Worm (Caenorhabditis elegans): Measurements from ENCODE around the gene C39E9.7.
A peak's percentile ranks its signal among the peaks of the same experiment; 100 is the strongest.

C39E9.7 gene

DNA sequence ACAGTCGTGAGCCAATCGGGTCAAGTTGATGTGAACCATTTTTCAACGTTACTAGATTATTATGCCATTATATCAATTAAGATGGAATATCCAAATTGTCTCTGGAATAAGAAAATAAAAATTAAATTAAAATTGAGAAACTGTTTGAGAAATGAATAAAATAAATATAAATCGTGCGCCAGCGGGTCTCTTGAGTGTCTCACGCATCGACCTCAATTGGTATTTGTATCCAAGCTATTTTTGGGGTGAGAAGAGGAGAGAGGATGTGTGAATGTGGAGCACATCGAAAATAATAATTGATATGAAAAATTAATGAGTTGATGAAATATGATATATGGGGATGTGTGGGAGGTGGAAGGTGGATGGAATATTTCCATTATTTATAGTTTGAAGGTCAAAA lies 37.6 kb downstream of the C39E9.7 start, which contains the start of gene F49E11.2:
TSS of gene F49E11.2 (minus strand) at position 101 of the 400 bp plus-strand sequence.
- TF ChIP-seq set-16 (GFP tag; IDR thresholded peaks at IDR 0.05) (no peak), aha-1 (tag) (peak; percentile 14)

DNA sequence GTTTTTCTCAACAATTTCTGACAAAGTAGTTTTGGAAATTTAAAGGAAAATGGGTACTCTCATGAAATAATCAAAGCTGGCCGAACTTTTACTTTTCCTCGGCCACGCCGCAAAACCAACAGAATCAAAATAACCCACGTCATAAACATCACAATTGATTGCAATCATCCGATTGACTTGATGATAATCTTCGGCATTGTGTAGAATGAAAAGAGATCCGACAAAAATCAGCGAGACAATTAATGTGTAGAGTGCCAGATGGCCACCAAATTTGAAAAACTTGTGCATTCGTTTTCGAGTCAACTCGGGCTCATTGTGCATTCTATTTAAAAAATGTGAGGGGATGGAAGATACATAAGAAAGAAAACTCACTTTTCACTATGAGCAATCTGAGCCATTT lies 39.7 kb downstream of the C39E9.7 start:
- TF ChIP-seq sdz-12 (GFP tag; optimal IDR thresholded peaks at IDR 0.05) (no peak), nhr-41 (GFP tag; IDR thresholded peaks at IDR 0.05) (no peak), snpc-1.2 (GFP tag; IDR thresholded peaks at IDR 0.05) (no peak), hlh-11 (tag; optimal IDR thresholded peaks at IDR 0.05) (no peak), mdl-1 (tag; optimal IDR thresholded peaks at IDR 0.05) (no peak), dmd-8 (GFP tag; IDR thresholded peaks at IDR 0.05) (no peak), fos-1 (tag; optimal IDR thresholded peaks at IDR 0.05) (no peak)

DNA sequence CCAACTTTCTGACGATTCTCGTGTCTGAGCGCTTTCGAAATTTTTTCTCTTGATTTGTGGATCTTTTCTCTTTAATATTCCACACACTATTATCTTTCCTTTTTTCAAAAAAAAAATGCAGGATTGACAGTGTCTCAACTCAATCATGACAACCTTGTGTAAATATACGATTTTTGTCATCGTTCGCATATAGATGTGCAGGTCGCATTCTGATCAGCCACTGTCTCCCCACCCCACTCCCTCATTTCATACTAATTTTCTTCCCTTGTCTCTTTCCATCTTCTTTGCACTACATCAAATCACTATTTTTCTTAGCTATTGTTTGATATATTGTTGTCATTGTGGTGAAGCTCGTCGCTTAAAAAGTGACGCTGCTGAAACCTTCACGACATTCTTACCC lies 41.2 kb downstream of the C39E9.7 start:
- TF ChIP-seq Y105C5A.15 (GFP tag; IDR thresholded peaks at IDR 0.05) (peak; percentile 7; the same call in 1 of the 2 replicates), pha-4 (GFP tag; IDR thresholded peaks at IDR 0.05) (no peak), pha-4 (tag; optimal IDR thresholded peaks at IDR 0.05) (no peak), attf-4 (tag; optimal IDR thresholded peaks at IDR 0.05) (no peak), dmd-8 (GFP tag; IDR thresholded peaks at IDR 0.05) (peak; percentile 19; the same call in 1 of the 2 replicates), F44E2.7 (GFP tag; IDR thresholded peaks at IDR 0.05) (0 out of 2 replicates have a peak, but pooled peaks have one; percentile 41), Y75B8A.6 (GFP tag; IDR thresholded peaks at IDR 0.05) (no peak), lir-3 (tag; optimal IDR thresholded peaks at IDR 0.05) (no peak), daf-16 (GFP tag; optimal IDR thresholded peaks at IDR 0.05) (no peak), daf-16 (tag; optimal IDR thresholded peaks at IDR 0.05) (no peak), zag-1 (tag; optimal IDR thresholded peaks at IDR 0.05) (no peak), lin-38 (GFP tag; IDR thresholded peaks at IDR 0.05) (0 out of 2 replicates have a peak, but pooled peaks have one; percentile 22), nhr-111 (GFP tag; optimal IDR thresholded peaks at IDR 0.05) (peak; percentile 40), set-16 (GFP tag; IDR thresholded peaks at IDR 0.05) (no peak), spr-3 (GFP tag; optimal IDR thresholded peaks at IDR 0.05) (peak; percentile 44), dpl-1 (GFP tag; optimal IDR thresholded peaks at IDR 0.05) (no peak)

DNA sequence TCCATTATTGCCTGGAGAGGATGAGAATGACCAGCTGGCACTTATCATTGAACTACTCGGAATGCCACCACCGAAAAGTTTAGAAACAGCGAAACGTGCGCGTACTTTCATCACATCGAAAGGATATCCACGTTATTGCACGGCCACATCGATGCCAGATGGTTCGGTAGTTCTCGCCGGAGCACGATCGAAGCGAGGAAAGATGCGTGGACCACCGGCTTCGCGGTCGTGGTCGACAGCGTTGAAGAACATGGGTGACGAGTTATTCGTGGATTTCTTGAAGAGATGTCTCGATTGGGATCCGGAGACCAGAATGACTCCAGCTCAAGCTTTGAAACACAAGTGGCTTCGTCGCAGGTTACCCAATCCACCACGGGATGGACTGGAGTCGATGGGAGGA lies 43.0 kb downstream of the C39E9.7 start:
- TF ChIP-seq mep-1 (tag; optimal IDR thresholded peaks at IDR 0.05) (no peak), set-16 (GFP tag; IDR thresholded peaks at IDR 0.05) (peak; percentile 52)

DNA sequence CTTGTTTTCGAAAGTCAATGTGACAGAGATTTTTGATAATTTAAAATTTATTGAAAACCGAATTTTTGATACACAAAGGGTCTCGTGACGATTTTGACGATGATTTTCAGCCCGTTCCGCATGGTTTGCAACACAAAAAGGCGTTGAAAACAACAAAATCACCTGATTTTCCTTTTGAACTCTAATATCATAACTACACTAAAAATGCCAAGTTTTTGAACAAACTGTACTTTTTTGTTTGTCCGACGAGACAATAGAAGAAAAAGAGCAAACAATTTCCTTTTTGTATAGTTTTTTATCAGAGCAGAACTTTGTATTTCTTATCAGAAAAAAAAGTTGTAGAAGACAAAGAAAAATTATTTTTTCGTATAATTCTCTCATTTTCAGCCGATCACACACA lies 44.4 kb downstream of the C39E9.7 start:
- TF ChIP-seq mdl-1 (tag; optimal IDR thresholded peaks at IDR 0.05), result peak in 1 of 2 experiments; percentile 12
- TF ChIP-seq aha-1 (tag), result peak; percentile 70
- no peak for TF ChIP-seq cey-2 (tag; optimal IDR thresholded peaks at IDR 0.05; ENCODE audit: borderline replicate concordance, insufficient read depth)
- no peak for TF ChIP-seq nhr-48 (tag; optimal IDR thresholded peaks at IDR 0.05)
- TF ChIP-seq pqm-1 (tag; optimal IDR thresholded peaks at IDR 0.05), result peak; percentile 28
- no peak for TF ChIP-seq daf-16 (GFP tag; optimal IDR thresholded peaks at IDR 0.05)
- TF ChIP-seq daf-16 (tag; optimal IDR thresholded peaks at IDR 0.05), result peak; percentile 56
- TF ChIP-seq nhr-28 (tag; optimal IDR thresholded peaks at IDR 0.05), result peak; percentile 21
- peak; percentile 48 for TF ChIP-seq hlh-30 (tag; optimal IDR thresholded peaks at IDR 0.05; ENCODE audit: insufficient read depth)
- TF ChIP-seq unc-62 (GFP tag; optimal IDR thresholded peaks at IDR 0.05 in 1 of 2), result peak in 1 of 2 experiments; percentile 10
- TF ChIP-seq unc-62 (tag; optimal IDR thresholded peaks at IDR 0.05), result no peak
- no peak for TF ChIP-seq lin-13 (GFP tag; optimal IDR thresholded peaks at IDR 0.05)
- TF ChIP-seq hlh-11 (tag; optimal IDR thresholded peaks at IDR 0.05), result peak; percentile 28
- peak; percentile 61 for TF ChIP-seq dve-1 (tag; optimal IDR thresholded peaks at IDR 0.05; ENCODE audit: insufficient read depth)

Measured in whole organism, L4 larva.